Worm (Caenorhabditis elegans) whole organism, midembryonic: Measurements from ENCODE around the gene T05C12.4.

Experiments
- T22C8.4 ChIP-seq: fragments of 200-800 bp; sonication (Bioruptor generic); IDR thresholded peaks from 2 replicates; pipeline ENCODE4 v1.3.6; 2022; ENCODE audit warnings: missing genetic modification characterization, missing compliant biosample characterization
- cog-1 ChIP-seq: sonication (generic microtip); optimal IDR thresholded peaks from 2 replicates; lab custom pipeline; 2016; ENCODE audit warnings: missing genetic modification characterization, missing compliant biosample characterization
- flt-1 ChIP-seq: fragments of 200-800 bp; sonication (Bioruptor generic); IDR thresholded peaks from 2 replicates; pipeline ENCODE4 v1.3.6; 2022; ENCODE audit warnings: missing genetic modification characterization, missing compliant biosample characterization
- ztf-23 ChIP-seq: fragments of 200-800 bp; sonication (Bioruptor generic); IDR thresholded peaks from 2 replicates; pipeline ENCODE4 v1.3.6; 2022; ENCODE audit warnings: missing genetic modification reagents, missing genetic modification characterization, missing compliant biosample characterization

DNA sequence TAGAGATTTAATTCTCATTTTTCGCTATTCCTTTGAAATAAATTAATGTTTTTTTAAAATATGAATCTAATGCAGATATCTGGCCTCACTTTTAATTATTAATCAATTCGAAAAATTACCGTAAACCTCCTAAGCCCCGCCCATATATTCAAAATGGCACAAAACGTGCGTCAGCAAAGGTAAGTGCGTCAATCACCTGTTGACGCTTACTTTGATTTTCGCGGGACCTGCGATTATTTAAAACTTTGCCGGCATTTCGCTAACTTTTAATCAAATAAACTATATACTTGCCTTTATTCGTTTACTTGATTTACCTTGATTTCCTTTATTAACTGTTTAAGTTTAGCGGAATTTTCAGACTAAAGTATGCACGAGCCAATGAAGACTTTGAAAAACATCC lies 22.2 kb downstream of the T05C12.4 start, which contains the start of gene pch-2:
- no peak for TF ChIP-seq cog-1
- TF ChIP-seq T22C8.4 (GFP tag; lab: Robert Waterston, UW): no peak
- no peak for TF ChIP-seq flt-1 (GFP tag; lab: Robert Waterston, UW)
- no peak for TF ChIP-seq ztf-23 (GFP tag; lab: Robert Waterston, UW)
